Fruit fly (Drosophila melanogaster): ENCODE measurements around the gene osi.

osi gene

dm6 chr2L:16882871-16883849 lies 4.6 kb downstream of the osi start:
- no peak for TF ChIP-seq Myc (optimal IDR thresholded peaks at IDR 0.05)
- no peak for TF ChIP-seq insv (optimal IDR thresholded peaks at IDR 0.05)
- TF ChIP-seq Sin3A (optimal IDR thresholded peaks at IDR 0.05) = no peak
- TF ChIP-seq h (optimal IDR thresholded peaks at IDR 0.05) = no peak
- TF ChIP-seq psq (optimal IDR thresholded peaks at IDR 0.05) = no peak
- no peak for TF ChIP-seq ttk (optimal IDR thresholded peaks at IDR 0.05)

dm6 chr2L:16882372-16882771 lies 5.4 kb downstream of the osi start:
- no peak for TF ChIP-seq Myc (optimal IDR thresholded peaks at IDR 0.05)
- TF ChIP-seq h (optimal IDR thresholded peaks at IDR 0.05) = no peak
- TF ChIP-seq psq (optimal IDR thresholded peaks at IDR 0.05) = no peak
- TF ChIP-seq ttk (optimal IDR thresholded peaks at IDR 0.05) = no peak
- no peak for TF ChIP-seq insv (optimal IDR thresholded peaks at IDR 0.05)
- no peak for TF ChIP-seq Sin3A (optimal IDR thresholded peaks at IDR 0.05)

DNA sequence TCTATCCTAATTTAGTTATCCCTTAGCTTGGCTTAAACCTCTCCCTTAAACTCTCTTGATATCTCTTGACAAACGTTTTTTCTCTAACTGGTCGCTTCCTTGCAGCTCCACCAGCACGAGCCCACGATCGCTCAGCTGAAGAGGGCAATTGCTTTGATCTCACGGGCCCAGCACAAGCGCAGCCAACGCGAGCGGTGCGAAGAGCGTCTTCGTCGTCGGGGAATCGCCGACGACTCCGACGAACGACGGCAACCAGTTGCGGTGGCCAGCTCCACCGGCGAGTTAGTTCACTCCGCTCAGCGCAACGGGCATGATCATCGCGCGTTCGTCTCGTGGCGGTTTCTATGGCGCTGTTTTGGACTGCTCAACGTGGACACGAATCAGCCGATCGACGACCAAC lies 6.8 kb downstream of the osi start:
- TF ChIP-seq Sin3A (optimal IDR thresholded peaks at IDR 0.05) (no peak), h (optimal IDR thresholded peaks at IDR 0.05) (no peak), Myc (optimal IDR thresholded peaks at IDR 0.05) (no peak), insv (optimal IDR thresholded peaks at IDR 0.05) (no peak), psq (optimal IDR thresholded peaks at IDR 0.05) (no peak)

- TF ChIP-seq psq (optimal IDR thresholded peaks at IDR 0.05) = no peak
- no peak for TF ChIP-seq Myc (optimal IDR thresholded peaks at IDR 0.05)
- no peak for TF ChIP-seq h (optimal IDR thresholded peaks at IDR 0.05)
- TF ChIP-seq insv (optimal IDR thresholded peaks at IDR 0.05) = no peak
- no peak for TF ChIP-seq ttk (optimal IDR thresholded peaks at IDR 0.05)
- no peak for TF ChIP-seq Sin3A (optimal IDR thresholded peaks at IDR 0.05)
Observed at dm6 chr2L:16879288-16879687, 8.5 kb downstream of the osi start, which contains the start of the genes CG32832, CG31743 and CG34313. Gene CG32832 (minus strand): TSS chr2L:16879290. Gene CG31743 (plus strand): TSS chr2L:16879517. Gene CG34313 (plus strand): TSS chr2L:16879517.

- TF ChIP-seq ttk (optimal IDR thresholded peaks at IDR 0.05) = no peak
- no peak for TF ChIP-seq insv (optimal IDR thresholded peaks at IDR 0.05)
- TF ChIP-seq Sin3A (optimal IDR thresholded peaks at IDR 0.05) = no peak
- TF ChIP-seq Myc (optimal IDR thresholded peaks at IDR 0.05) = no peak
- no peak for TF ChIP-seq psq (optimal IDR thresholded peaks at IDR 0.05)
- no peak for TF ChIP-seq h (optimal IDR thresholded peaks at IDR 0.05)
Observed at dm6 chr2L:16877678-16878077, 10.1 kb downstream of the osi start.

DNA sequence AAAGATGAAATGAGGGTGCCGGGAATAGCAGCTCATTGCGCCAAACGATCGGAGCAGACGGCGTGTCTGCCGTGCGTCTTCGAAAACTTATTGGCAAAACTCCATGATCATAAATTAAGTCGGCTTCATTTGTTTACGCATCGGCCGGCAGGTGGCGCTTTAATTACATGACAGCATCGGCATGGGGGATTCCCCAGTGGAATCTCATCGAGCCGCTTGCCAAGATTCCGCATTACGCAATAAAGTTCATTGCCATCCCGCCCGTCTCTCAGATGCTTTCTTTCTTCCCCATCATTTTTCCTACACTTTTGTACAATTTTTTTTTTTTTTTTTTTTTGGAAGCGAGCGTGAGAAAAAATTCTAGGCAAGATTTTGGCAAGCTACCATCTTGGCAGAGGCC lies 11.2 kb downstream of the osi start:
- TF ChIP-seq Myc (optimal IDR thresholded peaks at IDR 0.05) (no peak), psq (optimal IDR thresholded peaks at IDR 0.05) (no peak), Sin3A (optimal IDR thresholded peaks at IDR 0.05) (no peak), h (optimal IDR thresholded peaks at IDR 0.05) (no peak), insv (optimal IDR thresholded peaks at IDR 0.05) (no peak), ttk (optimal IDR thresholded peaks at IDR 0.05) (no peak)

- no peak for TF ChIP-seq ttk (optimal IDR thresholded peaks at IDR 0.05)
Observed at dm6 chr2L:16874924-16875323, 12.8 kb downstream of the osi start.

DNA sequence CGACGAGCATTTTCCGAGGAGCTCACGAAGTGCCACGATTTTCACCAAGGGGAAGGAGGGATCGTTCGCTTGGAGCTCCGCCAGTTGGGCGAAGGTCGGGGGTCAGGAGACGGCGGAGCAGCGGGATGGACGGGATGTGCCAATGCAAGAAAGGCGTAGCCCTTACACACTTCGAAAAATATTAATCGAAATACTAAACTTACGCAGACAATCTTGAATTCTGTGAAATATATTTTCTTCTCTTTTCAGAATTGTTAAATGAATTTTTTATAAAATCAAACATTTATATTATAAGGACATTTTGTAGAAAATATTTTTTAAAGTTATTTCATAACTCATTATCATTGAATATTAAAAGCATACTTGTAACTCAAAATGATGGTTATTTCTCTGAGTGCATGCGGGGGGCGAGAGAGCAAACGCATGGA lies 18.9 kb downstream of the osi start:
- TF ChIP-seq Sin3A (optimal IDR thresholded peaks at IDR 0.05) (no peak), ttk (optimal IDR thresholded peaks at IDR 0.05) (no peak), insv (optimal IDR thresholded peaks at IDR 0.05) (no peak), Myc (optimal IDR thresholded peaks at IDR 0.05) (no peak), h (optimal IDR thresholded peaks at IDR 0.05) (no peak), psq (optimal IDR thresholded peaks at IDR 0.05) (no peak)

DNA sequence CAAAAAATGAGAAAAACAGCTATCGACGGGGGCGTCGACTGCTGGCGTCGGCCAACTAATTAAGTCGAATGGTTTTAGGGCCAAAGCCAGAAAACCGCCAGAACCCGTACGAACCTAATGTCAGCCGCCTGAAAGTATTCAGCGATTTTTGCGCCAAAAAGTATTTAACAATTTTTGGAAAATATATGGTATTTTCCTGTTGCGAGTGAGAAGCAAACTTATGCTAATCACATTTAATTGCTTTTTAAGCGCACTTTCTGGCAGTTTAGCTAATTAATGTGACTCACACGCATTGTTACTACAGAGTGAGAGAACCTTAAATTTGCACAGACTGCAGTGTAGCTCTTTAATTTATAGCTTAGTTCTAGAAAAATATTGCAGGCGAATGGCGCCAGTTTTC lies 25.2 kb downstream of the osi start:
- TF ChIP-seq psq (optimal IDR thresholded peaks at IDR 0.05) (no peak), insv (optimal IDR thresholded peaks at IDR 0.05) (no peak), Sin3A (optimal IDR thresholded peaks at IDR 0.05) (no peak), h (optimal IDR thresholded peaks at IDR 0.05) (no peak), Myc (optimal IDR thresholded peaks at IDR 0.05) (no peak)

- no peak for TF ChIP-seq h (optimal IDR thresholded peaks at IDR 0.05)
Observed at dm6 chr2L:16861126-16861525, 26.6 kb downstream of the osi start, which contains the start of gene CG6012. Gene CG6012 (minus strand): TSS chr2L:16861489.

DNA sequence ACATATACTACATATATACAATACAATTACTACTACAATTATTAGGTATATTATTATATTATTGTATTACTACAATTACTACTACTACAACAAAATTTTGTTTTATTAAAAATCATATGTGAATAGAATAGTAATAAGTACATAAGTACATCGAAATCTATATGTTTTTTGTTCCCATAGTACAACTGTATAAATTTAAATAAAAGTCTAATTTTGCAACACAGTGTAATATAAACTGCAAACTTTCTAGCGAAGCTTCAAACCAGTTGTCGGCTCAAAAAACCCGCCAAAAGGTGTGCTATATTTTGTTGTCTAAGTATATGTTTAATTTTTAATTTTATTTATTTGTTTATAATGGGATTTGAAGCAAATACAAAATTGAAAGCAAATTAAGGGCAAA lies 28.2 kb downstream of the osi start:
- no peak for TF ChIP-seq Sin3A (optimal IDR thresholded peaks at IDR 0.05)
- TF ChIP-seq h (optimal IDR thresholded peaks at IDR 0.05) = no peak
- no peak for TF ChIP-seq Myc (optimal IDR thresholded peaks at IDR 0.05)
- no peak for TF ChIP-seq insv (optimal IDR thresholded peaks at IDR 0.05)
- no peak for TF ChIP-seq psq (optimal IDR thresholded peaks at IDR 0.05)
- no peak for TF ChIP-seq ttk (optimal IDR thresholded peaks at IDR 0.05)

dm6 chr2L:16859103-16859502 lies 28.7 kb downstream of the osi start:
- no peak for TF ChIP-seq h (optimal IDR thresholded peaks at IDR 0.05)
- TF ChIP-seq Myc (optimal IDR thresholded peaks at IDR 0.05) = no peak
- TF ChIP-seq ttk (optimal IDR thresholded peaks at IDR 0.05) = no peak
- no peak for TF ChIP-seq psq (optimal IDR thresholded peaks at IDR 0.05)
- TF ChIP-seq insv (optimal IDR thresholded peaks at IDR 0.05) = no peak
- no peak for TF ChIP-seq Sin3A (optimal IDR thresholded peaks at IDR 0.05)

DNA sequence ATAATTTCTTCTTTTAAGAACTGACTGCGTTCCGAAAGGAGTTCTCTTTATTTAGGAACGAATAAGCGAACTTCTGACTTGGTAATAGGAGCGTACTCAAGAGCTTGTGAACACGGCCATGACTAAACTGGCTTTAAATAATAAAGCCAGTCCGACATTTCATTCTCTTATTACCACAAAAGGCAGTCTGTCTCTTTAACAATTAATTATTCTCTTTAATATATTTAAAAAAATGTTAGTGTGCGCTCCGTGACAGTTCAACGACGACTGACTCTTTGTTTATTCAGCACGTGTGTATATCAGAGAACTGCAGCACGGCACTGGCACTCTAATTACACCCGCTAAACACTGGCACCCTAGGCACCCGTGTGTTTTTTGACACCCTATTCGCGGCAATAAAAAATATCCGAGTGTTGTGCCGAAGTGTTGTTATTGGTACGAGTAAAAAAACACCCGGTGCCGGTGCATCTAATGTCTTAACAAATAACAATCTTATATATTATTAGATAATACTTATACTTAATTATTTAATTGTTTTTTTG lies 29.2 kb downstream of the osi start, which contains the start of gene CG31809:
Gene CG31809 (minus strand): TSS at position 249 of the 542 bp plus-strand sequence.
- no peak for TF ChIP-seq h (optimal IDR thresholded peaks at IDR 0.05)
- TF ChIP-seq ttk (optimal IDR thresholded peaks at IDR 0.05) = no peak
- no peak for TF ChIP-seq Myc (optimal IDR thresholded peaks at IDR 0.05)
- no peak for TF ChIP-seq insv (optimal IDR thresholded peaks at IDR 0.05)
- no peak for TF ChIP-seq Sin3A (optimal IDR thresholded peaks at IDR 0.05)
- no peak for TF ChIP-seq psq (optimal IDR thresholded peaks at IDR 0.05)

Data from Kc167 (cell line).